Worm (Caenorhabditis elegans) whole organism, L2 larva: ENCODE results near the gene srw-140.

Source experiments
- dmd-4 ChIP-seq: sonication (generic microtip); optimal IDR thresholded peaks from 2 replicates; lab custom pipeline; 2017; ENCODE audit warnings: missing biosample characterization, missing genetic modification characterization
- elt-1 ChIP-seq: fragments of 150-350 bp; optimal IDR thresholded peaks from 2 replicates; lab custom pipeline; 2014; ENCODE audit warnings: missing biosample characterization, missing genetic modification characterization
- lsy-2 ChIP-seq, 2 experiments: fragments of 150-350 bp in 1 of 2; sonication (generic microtip) in 1 of 2; optimal IDR thresholded peaks; 2 replicates each; lab custom pipeline; 2014 to 2017; ENCODE audit warnings: missing biosample characterization in 2 of 2, missing genetic modification characterization in 2 of 2
- nhr-23 ChIP-seq: fragments of 150-350 bp; optimal IDR thresholded peaks from 2 replicates; lab custom pipeline; 2014; ENCODE audit warnings: missing biosample characterization, missing genetic modification reagents, missing genetic modification characterization
- nhr-237 ChIP-seq: fragments of 150-350 bp; optimal IDR thresholded peaks from 2 replicates; lab custom pipeline; 2014; ENCODE audit warnings: missing biosample characterization, missing genetic modification characterization
- nhr-25 ChIP-seq: fragments of 150-350 bp; sonication (generic microtip); optimal IDR thresholded peaks from 3 replicates; lab custom pipeline; 2014; ENCODE audit warnings: missing biosample characterization, missing genetic modification characterization
- sma-3 ChIP-seq: sonication (generic microtip); optimal IDR thresholded peaks from 2 replicates; lab custom pipeline; 2016; ENCODE audit warnings: missing genetic modification reagents, missing genetic modification characterization, missing compliant biosample characterization
- ztf-11 ChIP-seq: sonication (generic microtip); optimal IDR thresholded peaks from 2 replicates; lab custom pipeline; 2017; ENCODE audit warnings: missing biosample characterization, missing genetic modification characterization
- ztf-4 ChIP-seq: fragments of 150-350 bp; optimal IDR thresholded peaks from 2 replicates; lab custom pipeline; 2014; ENCODE audit warnings: missing biosample characterization, missing genetic modification characterization

DNA sequence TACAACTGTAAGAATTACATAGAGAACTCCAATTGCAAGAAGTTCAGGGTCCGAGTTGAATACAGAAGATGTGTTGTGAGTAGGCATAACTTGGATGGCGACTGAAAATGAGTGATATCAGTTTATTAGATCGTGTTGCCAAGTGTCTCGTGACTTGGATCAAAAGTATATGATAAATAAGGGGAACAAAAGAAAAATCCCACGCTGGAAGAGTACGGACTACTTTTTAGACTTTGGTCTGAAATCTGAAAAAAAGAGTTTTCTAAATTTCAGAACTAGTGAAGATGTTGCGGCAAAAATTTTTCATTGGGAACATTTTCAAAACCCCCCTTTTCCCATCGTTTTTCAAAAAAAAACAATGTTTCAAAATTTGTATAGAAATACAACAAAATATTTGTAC, 4.1 kb downstream of the srw-140 start, which contains the start of gene srt-64:
- TF ChIP-seq lsy-2 (tag; optimal IDR thresholded peaks at IDR 0.05; lab: Kevin White, UChicago) (no peak), dmd-4 (no peak), nhr-237 (tag; lab: Kevin White, UChicago) (no peak), ztf-11 (no peak), nhr-23 (tag; lab: Kevin White, UChicago) (no peak), ztf-4 (tag; lab: Kevin White, UChicago) (no peak), elt-1 (no peak), nhr-25 (tag; lab: Kevin White, UChicago) (no peak), sma-3 (GFP tag; lab: Kevin White, UChicago) (no peak)
